Worm (Caenorhabditis elegans) whole organism, young adult: ENCODE data around the gene cand-1.
A peak's percentile ranks its signal among the peaks of the same experiment; 100 is the strongest.

Experiments
- B0035.1 ChIP-seq: sonication (generic microtip); optimal IDR thresholded peaks from 2 replicates; lab custom pipeline; 2016; ENCODE audit warnings: missing genetic modification characterization, mild to moderate bottlenecking, missing compliant biosample characterization, missing genotype, missing genetic modification reagents
- C17E4.6 ChIP-seq: fragments of 200-800 bp; sonication (Bioruptor generic); IDR thresholded peaks from 2 replicates; pipeline ENCODE4 v1.3.6; 2022; ENCODE audit warnings: missing genetic modification reagents, missing genetic modification characterization, missing compliant biosample characterization
- F22D6.2 ChIP-seq: sonication (generic microtip); optimal IDR thresholded peaks from 2 replicates; lab custom pipeline; 2016; ENCODE audit warnings: mild to moderate bottlenecking, missing genetic modification characterization, missing compliant biosample characterization
- F55B11.4 ChIP-seq: sonication (generic microtip); optimal IDR thresholded peaks from 2 replicates; lab custom pipeline; 2016; ENCODE audit warnings: missing compliant biosample characterization, missing genetic modification characterization, borderline replicate concordance; ENCODE audit not compliant: insufficient read depth
- F57C9.4 ChIP-seq: sonication (generic microtip); optimal IDR thresholded peaks from 2 replicates; lab custom pipeline; 2017; ENCODE audit warnings: mild to moderate bottlenecking, missing genetic modification characterization, missing compliant biosample characterization
- K11D2.4 ChIP-seq: fragments of 200-800 bp; sonication (Bioruptor generic); IDR thresholded peaks from 2 replicates; pipeline ENCODE4 v1.3.6; 2022; ENCODE audit warnings: missing genetic modification reagents, missing genetic modification characterization, missing compliant biosample characterization
- Y53F4B.3 ChIP-seq: fragments of 200-800 bp; sonication (Bioruptor generic); IDR thresholded peaks from 2 replicates; pipeline ENCODE4 v1.3.6; 2022; ENCODE audit warnings: missing genetic modification reagents, missing genetic modification characterization, missing compliant biosample characterization
- Y67H2A.10 ChIP-seq: fragments of 200-800 bp; sonication (Bioruptor generic); conservative IDR thresholded peaks from 2 replicates; pipeline ENCODE4 v1.3.6; 2022; ENCODE audit warnings: missing genetic modification reagents, missing genetic modification characterization, missing compliant biosample characterization
- ZK185.1 ChIP-seq: sonication (generic microtip); optimal IDR thresholded peaks from 2 replicates; lab custom pipeline; 2016; ENCODE audit warnings: mild to moderate bottlenecking, missing genetic modification characterization, missing compliant biosample characterization; ENCODE audit not compliant: poor library complexity, severe bottlenecking
- aptf-2 ChIP-seq: fragments of 200-800 bp; sonication (Bioruptor generic); conservative IDR thresholded peaks from 2 replicates; pipeline ENCODE4 v1.3.6; 2022; ENCODE audit warnings: missing genetic modification reagents, missing genetic modification characterization, missing compliant biosample characterization
- atf-7 ChIP-seq: sonication (generic microtip); optimal IDR thresholded peaks from 2 replicates; lab custom pipeline; 2017; ENCODE audit warnings: mild to moderate bottlenecking, missing genetic modification characterization, missing compliant biosample characterization
- attf-6 ChIP-seq: fragments of 200-800 bp; sonication (Bioruptor generic); IDR thresholded peaks from 2 replicates; pipeline ENCODE4 v1.3.6; 2022; ENCODE audit warnings: missing genetic modification reagents, missing genetic modification characterization, missing compliant biosample characterization
- chd-7 ChIP-seq: sonication (generic microtip); optimal IDR thresholded peaks from 2 replicates; lab custom pipeline; 2016; ENCODE audit warnings: mild to moderate bottlenecking, missing genetic modification characterization, moderate library complexity, missing compliant biosample characterization
- dox-1 ChIP-seq: fragments of 200-800 bp; sonication (Bioruptor generic); IDR thresholded peaks from 2 replicates; pipeline ENCODE4 v1.3.6; 2022; ENCODE audit warnings: missing genetic modification reagents, missing genetic modification characterization, missing compliant biosample characterization
- hlh-26 ChIP-seq: fragments of 200-800 bp; sonication (Bioruptor generic); conservative IDR thresholded peaks from 2 replicates; pipeline ENCODE4 v1.3.6; 2022; ENCODE audit warnings: missing genetic modification reagents, missing genetic modification characterization, missing compliant biosample characterization
- hmg-1.2 ChIP-seq: fragments of 200-800 bp; sonication (Bioruptor generic); IDR thresholded peaks from 2 replicates; pipeline ENCODE4 v1.3.6; 2022; ENCODE audit warnings: missing genetic modification reagents, missing genetic modification characterization, missing compliant biosample characterization
- hmg-20 ChIP-seq: fragments of 200-800 bp; sonication (Bioruptor generic); IDR thresholded peaks from 2 replicates; pipeline ENCODE4 v1.3.6; 2022; ENCODE audit warnings: missing genetic modification reagents, missing genetic modification characterization, missing compliant biosample characterization
- let-607 ChIP-seq, 2 experiments: fragments of 200-800 bp in 1 of 2; sonication (Bioruptor generic) in 1 of 2; sonication (generic microtip) in 1 of 2; optimal IDR thresholded peaks; 2 replicates each; lab custom pipeline; 2016 to 2018; ENCODE audit warnings: mild to moderate bottlenecking in 2 of 2, missing compliant biosample characterization in 2 of 2, missing genetic modification characterization in 2 of 2, moderate library complexity in 2 of 2, missing genotype in 1 of 2
- lin-54 ChIP-seq: fragments of 200-800 bp; sonication (Bioruptor generic); optimal IDR thresholded peaks from 2 replicates; lab custom pipeline; 2018; ENCODE audit warnings: mild to moderate bottlenecking, missing genetic modification characterization, missing compliant biosample characterization
- lir-1 ChIP-seq: fragments of 200-800 bp; sonication (Bioruptor generic); conservative IDR thresholded peaks from 2 replicates; pipeline ENCODE4 v1.3.6; 2022; ENCODE audit warnings: missing genetic modification reagents, missing genetic modification characterization, missing compliant biosample characterization
- mel-28 ChIP-seq: sonication (generic microtip); optimal IDR thresholded peaks from 2 replicates; lab custom pipeline; 2016; ENCODE audit warnings: borderline replicate concordance, mild to moderate bottlenecking, missing genetic modification characterization, missing compliant biosample characterization
- nhr-90 ChIP-seq: sonication (generic microtip); optimal IDR thresholded peaks from 2 replicates; lab custom pipeline; 2016; ENCODE audit warnings: missing genotype, mild to moderate bottlenecking, missing genetic modification characterization, missing compliant biosample characterization
- rcor-1 ChIP-seq: fragments of 200-800 bp; sonication (Bioruptor generic); IDR thresholded peaks from 2 replicates; pipeline ENCODE4 v1.3.6; 2022; ENCODE audit warnings: missing genetic modification reagents, missing genetic modification characterization, missing compliant biosample characterization
- sdz-38 ChIP-seq: sonication (generic microtip); optimal IDR thresholded peaks from 2 replicates; lab custom pipeline; 2016; ENCODE audit warnings: missing genotype, missing genetic modification characterization, missing compliant biosample characterization
- sea-2 ChIP-seq: fragments of 200-800 bp; sonication (Bioruptor generic); IDR thresholded peaks from 2 replicates; pipeline ENCODE4 v1.3.6; 2022; ENCODE audit warnings: missing genetic modification characterization, missing compliant biosample characterization
- somi-1 ChIP-seq: fragments of 200-800 bp; sonication (Bioruptor generic); optimal IDR thresholded peaks from 2 replicates; lab custom pipeline; 2018; ENCODE audit warnings: mild to moderate bottlenecking, missing genetic modification characterization, missing compliant biosample characterization
- tlf-1 ChIP-seq: fragments of 200-800 bp; sonication (Bioruptor generic); optimal IDR thresholded peaks from 2 replicates; lab custom pipeline; 2018; ENCODE audit warnings: mild to moderate bottlenecking, missing genetic modification characterization, missing compliant biosample characterization
- xnd-1 ChIP-seq: sonication (generic microtip); optimal IDR thresholded peaks from 2 replicates; lab custom pipeline; 2016; ENCODE audit warnings: missing genotype, missing genetic modification reagents, missing genetic modification characterization, missing compliant biosample characterization
- zfh-2 ChIP-seq: fragments of 200-800 bp; sonication (Bioruptor generic); conservative IDR thresholded peaks from 2 replicates; pipeline ENCODE4 v1.3.6; 2022; ENCODE audit warnings: missing genetic modification reagents, missing genetic modification characterization, missing compliant biosample characterization
- zim-3 ChIP-seq: sonication (generic microtip); optimal IDR thresholded peaks from 2 replicates; lab custom pipeline; 2017; ENCODE audit warnings: mild to moderate bottlenecking, missing genetic modification characterization, moderate library complexity, missing compliant biosample characterization
- ztf-22 ChIP-seq: fragments of 200-800 bp; sonication (Bioruptor generic); optimal IDR thresholded peaks from 2 replicates; lab custom pipeline; 2018; ENCODE audit warnings: mild to moderate bottlenecking, missing genetic modification characterization, moderate library complexity, missing compliant biosample characterization
- ztf-28 ChIP-seq: fragments of 200-800 bp; sonication (Bioruptor generic); IDR thresholded peaks from 2 replicates; pipeline ENCODE4 v1.3.6; 2022; ENCODE audit warnings: missing genetic modification reagents, missing genetic modification characterization, missing compliant biosample characterization
- ztf-3 ChIP-seq: fragments of 200-800 bp; sonication (Bioruptor generic); optimal IDR thresholded peaks from 2 replicates; lab custom pipeline; 2018; ENCODE audit warnings: mild to moderate bottlenecking, missing genetic modification characterization, missing compliant biosample characterization

The cand-1 gene

ce11 chrV:16778540-16779280 lies 24.0 kb upstream of the cand-1 start:
- TF ChIP-seq hmg-20 = no peak
- no peak for TF ChIP-seq somi-1 (GFP tag; lab: Kevin White, UChicago)
- no peak for TF ChIP-seq aptf-2
- no peak for TF ChIP-seq ztf-3 (GFP tag; lab: Kevin White, UChicago)
- no peak for TF ChIP-seq lin-54 (GFP tag; lab: Kevin White, UChicago)
- TF ChIP-seq ztf-22 = no peak
- TF ChIP-seq rcor-1 (GFP tag; lab: Robert Waterston, UW) = no peak
- no peak for TF ChIP-seq lir-1
- no peak for TF ChIP-seq dox-1 (GFP tag; lab: Robert Waterston, UW)
- no peak for TF ChIP-seq C17E4.6 (GFP tag; lab: Robert Waterston, UW)

ce11 chrV:16779281-16779597 lies 23.4 kb upstream of the cand-1 start:
- no peak for TF ChIP-seq attf-6 (GFP tag; lab: Robert Waterston, UW)
- no peak for TF ChIP-seq hlh-26 (GFP tag; lab: Robert Waterston, UW)
- no peak for TF ChIP-seq rcor-1 (GFP tag; lab: Robert Waterston, UW)
- no peak for TF ChIP-seq nhr-90 (tag; lab: Kevin White, UChicago)
- no peak for TF ChIP-seq B0035.1 (tag; lab: Kevin White, UChicago)
- no peak for TF ChIP-seq zfh-2 (GFP tag; lab: Robert Waterston, UW)
- no peak for TF ChIP-seq Y53F4B.3 (GFP tag; lab: Robert Waterston, UW)
- TF ChIP-seq mel-28 = no peak
- no peak for TF ChIP-seq Y67H2A.10
- no peak for TF ChIP-seq chd-7 (tag; lab: Kevin White, UChicago)
- TF ChIP-seq sdz-38 (tag; lab: Kevin White, UChicago) = no peak
- TF ChIP-seq K11D2.4 (GFP tag; lab: Robert Waterston, UW) = no peak

ce11 chrV:16779971-16780370 lies 22.7 kb upstream of the cand-1 start:
- TF ChIP-seq ZK185.1 (tag; lab: Kevin White, UChicago) = no peak
- no peak for TF ChIP-seq sea-2 (GFP tag; lab: Robert Waterston, UW)
- TF ChIP-seq hmg-1.2 (GFP tag; lab: Robert Waterston, UW) = no peak
- TF ChIP-seq F22D6.2 (tag; lab: Kevin White, UChicago) = no peak
- TF ChIP-seq ztf-28 (GFP tag; lab: Robert Waterston, UW) = no peak
- TF ChIP-seq F57C9.4 = no peak
- no peak for TF ChIP-seq zfh-2 (GFP tag; lab: Robert Waterston, UW)
- no peak for TF ChIP-seq tlf-1 (GFP tag; lab: Kevin White, UChicago)
- no peak for TF ChIP-seq let-607 (tag; optimal IDR thresholded peaks at IDR 0.05; lab: Kevin White, UChicago)
- no peak for TF ChIP-seq lin-54 (GFP tag; lab: Kevin White, UChicago)
- no peak for TF ChIP-seq zim-3 (tag; lab: Kevin White, UChicago)
- TF ChIP-seq xnd-1 (tag; lab: Kevin White, UChicago) = no peak
- no peak for TF ChIP-seq atf-7 (tag; lab: Kevin White, UChicago)

- TF ChIP-seq somi-1 (GFP tag; lab: Kevin White, UChicago) = peak; percentile 15
- TF ChIP-seq F55B11.4 = no peak
Measured at ce11 chrV:16780554-16780953, 22.1 kb upstream of the cand-1 start.
